Worm (Caenorhabditis elegans): Measurements from ENCODE around the gene C42D8.9.

The C42D8.9 gene

DNA sequence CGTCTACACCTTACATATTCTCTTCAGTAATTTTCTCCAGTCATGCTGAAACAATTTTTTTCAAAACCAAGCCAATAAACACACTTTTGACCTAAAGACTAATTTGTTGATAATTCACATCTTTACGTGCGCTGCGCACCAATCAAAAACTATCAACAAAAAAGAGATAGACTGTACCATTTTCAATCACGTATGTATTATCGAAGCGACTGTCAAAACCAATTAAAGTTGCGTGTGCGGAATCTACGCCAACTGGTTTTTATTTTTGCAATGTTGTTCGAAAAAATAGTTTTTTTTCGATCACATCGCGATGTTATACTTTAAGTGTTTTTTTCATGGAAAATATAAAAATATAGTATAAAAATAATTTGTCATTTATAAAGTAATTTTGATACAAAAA is 27.5 kb downstream of the C42D8.9 start:
- TF ChIP-seq ceh-34 (tag; optimal IDR thresholded peaks at IDR 0.05) = no peak
- TF ChIP-seq nfya-1 (tag; optimal IDR thresholded peaks at IDR 0.05) = no peak
- TF ChIP-seq hlh-6 (tag; optimal IDR thresholded peaks at IDR 0.05) = no peak
- TF ChIP-seq odd-2 (tag; optimal IDR thresholded peaks at IDR 0.05) = no peak

DNA sequence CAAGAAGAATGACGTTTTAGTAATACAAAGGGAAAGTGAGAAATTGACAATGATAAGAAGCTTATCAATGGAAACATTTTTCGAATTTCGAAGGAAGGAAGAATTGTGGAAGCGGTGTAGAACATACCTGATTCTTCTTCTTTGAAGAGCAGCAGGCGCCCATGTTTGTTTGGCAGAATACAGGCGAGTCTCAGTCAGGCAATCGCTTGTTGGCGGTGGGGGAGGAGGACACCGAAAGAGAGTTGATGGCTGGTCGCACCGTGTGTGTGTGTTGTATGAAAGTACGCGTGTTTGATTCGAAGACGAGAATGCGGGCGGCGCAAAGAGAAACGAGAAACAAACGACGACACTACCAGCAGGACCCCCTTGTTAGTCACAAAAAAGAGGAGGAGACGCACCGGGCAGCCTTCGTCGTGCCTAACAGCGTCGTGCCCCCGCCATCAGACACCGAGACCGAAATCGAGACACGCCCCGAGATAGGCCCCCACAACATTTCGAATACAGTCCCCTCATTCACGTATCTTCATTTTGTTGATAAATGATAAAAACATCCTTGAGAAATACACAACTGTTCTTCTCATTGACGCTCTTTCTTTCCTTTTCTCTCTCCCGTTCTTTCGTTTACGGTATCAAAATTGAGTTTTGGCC is 29.0 kb downstream of the C42D8.9 start, which contains the start of gene cal-5:
TSS of gene cal-5 (minus strand) at position 266 of the 648 bp plus-strand sequence.
- no peak for TF ChIP-seq ama-1 (optimal IDR thresholded peaks at IDR 0.05)
- no peak for TF ChIP-seq unc-3 (GFP tag; conservative IDR thresholded peaks at IDR 0.05)
- no peak for TF ChIP-seq unc-3 (tag; optimal IDR thresholded peaks at IDR 0.05)
- TF ChIP-seq K02D7.2 (tag; optimal IDR thresholded peaks at IDR 0.05) = no peak
- TF ChIP-seq ttx-3 (tag; optimal IDR thresholded peaks at IDR 0.05) = no peak
- peak; percentile 27 for TF ChIP-seq tbx-2 (tag; optimal IDR thresholded peaks at IDR 0.05)
- no peak for TF ChIP-seq fkh-10 (GFP tag; optimal IDR thresholded peaks at IDR 0.05)
- TF ChIP-seq dve-1 (tag; optimal IDR thresholded peaks at IDR 0.05) = no peak
- TF ChIP-seq ceh-30 (tag; optimal IDR thresholded peaks at IDR 0.05) = no peak
- TF ChIP-seq eyg-1 (tag; optimal IDR thresholded peaks at IDR 0.05) = no peak
- no peak for TF ChIP-seq che-1 (tag; optimal IDR thresholded peaks at IDR 0.05)
- no peak for TF ChIP-seq unc-42 (tag; optimal IDR thresholded peaks at IDR 0.05)
- no peak for TF ChIP-seq ceh-34 (tag; optimal IDR thresholded peaks at IDR 0.05)
- TF ChIP-seq pax-1 (tag; optimal IDR thresholded peaks at IDR 0.05) = no peak
- TF ChIP-seq sox-4 (tag; optimal IDR thresholded peaks at IDR 0.05) = no peak
- no peak for TF ChIP-seq zip-5 (tag; optimal IDR thresholded peaks at IDR 0.05)
- TF ChIP-seq F13H6.1 (tag; optimal IDR thresholded peaks at IDR 0.05) = no peak
- TF ChIP-seq sox-2 (GFP tag; IDR thresholded peaks at IDR 0.05) = no peak
- TF ChIP-seq pros-1 (tag; optimal IDR thresholded peaks at IDR 0.05) = no peak
- TF ChIP-seq ceh-24 (tag; optimal IDR thresholded peaks at IDR 0.05) = no peak
- TF ChIP-seq hlh-6 (tag; optimal IDR thresholded peaks at IDR 0.05) = peak; percentile 71
- TF ChIP-seq hlh-30 (tag; optimal IDR thresholded peaks at IDR 0.05; ENCODE audit: insufficient read depth) = no peak
- no peak for TF ChIP-seq ceh-2 (tag; optimal IDR thresholded peaks at IDR 0.05)
- TF ChIP-seq ahr-1 (tag; optimal IDR thresholded peaks at IDR 0.05) = no peak
- TF ChIP-seq ceh-14 (tag; optimal IDR thresholded peaks at IDR 0.05) = no peak
- TF ChIP-seq madf-2 (tag; optimal IDR thresholded peaks at IDR 0.05) = no peak
- no peak for TF ChIP-seq T23F11.4 (GFP tag; optimal IDR thresholded peaks at IDR 0.05)
- no peak for TF ChIP-seq rnt-1 (tag; optimal IDR thresholded peaks at IDR 0.05)
- TF ChIP-seq sdc-2 (tag; optimal IDR thresholded peaks at IDR 0.05) = peak; percentile 42
- no peak for TF ChIP-seq gmeb-2 (tag; optimal IDR thresholded peaks at IDR 0.05)
- no peak for TF ChIP-seq ets-4 (tag; optimal IDR thresholded peaks at IDR 0.05)
- TF ChIP-seq K09A11.1 (tag; optimal IDR thresholded peaks at IDR 0.05; ENCODE audit: insufficient read depth) = no peak
- no peak for TF ChIP-seq unc-55 (GFP tag; optimal IDR thresholded peaks at IDR 0.05)
- TF ChIP-seq pag-3 (tag; optimal IDR thresholded peaks at IDR 0.05; ENCODE audit: borderline replicate concordance) = no peak
- no peak for TF ChIP-seq hlh-8 (tag; optimal IDR thresholded peaks at IDR 0.05)
- no peak for TF ChIP-seq mec-3 (tag; optimal IDR thresholded peaks at IDR 0.05; ENCODE audit: borderline replicate concordance)
- TF ChIP-seq elt-4 (tag; optimal IDR thresholded peaks at IDR 0.05) = no peak
- no peak for TF ChIP-seq C38D4.7 (GFP tag; optimal IDR thresholded peaks at IDR 0.05)
- TF ChIP-seq pha-2 (tag; optimal IDR thresholded peaks at IDR 0.05) = no peak
- TF ChIP-seq ztf-16 (tag; optimal IDR thresholded peaks at IDR 0.05) = no peak
- TF ChIP-seq syd-9 (tag; optimal IDR thresholded peaks at IDR 0.05) = no peak
- TF ChIP-seq nfya-1 (tag; optimal IDR thresholded peaks at IDR 0.05) = no peak
- TF ChIP-seq fkh-6 (tag; optimal IDR thresholded peaks at IDR 0.05) = no peak
- no peak for TF ChIP-seq hlh-13 (GFP tag; optimal IDR thresholded peaks at IDR 0.05)
- TF ChIP-seq unc-86 (tag; optimal IDR thresholded peaks at IDR 0.05) = no peak
- peak; percentile 8 for TF ChIP-seq ceh-18 (tag; optimal IDR thresholded peaks at IDR 0.05)
- no peak for TF ChIP-seq ceh-45 (GFP tag; IDR thresholded peaks at IDR 0.05)
- no peak for TF ChIP-seq ceh-6 (GFP tag; optimal IDR thresholded peaks at IDR 0.05)
- TF ChIP-seq lim-6 (tag; optimal IDR thresholded peaks at IDR 0.05) = no peak
- TF ChIP-seq nhr-232 (tag; optimal IDR thresholded peaks at IDR 0.05) = no peak
